Worm (Caenorhabditis elegans): ENCODE measurements around the gene xol-1.

xol-1 gene

ce11 chrX:8078374-8078773, 37.3 kb downstream of the xol-1 start:
- no peak for TF ChIP-seq K02D7.2 (tag; optimal IDR thresholded peaks at IDR 0.05)
- no peak for TF ChIP-seq gmeb-2 (tag; optimal IDR thresholded peaks at IDR 0.05)
- TF ChIP-seq fax-1 (tag; optimal IDR thresholded peaks at IDR 0.05): no peak
- no peak for TF ChIP-seq mec-3 (tag; optimal IDR thresholded peaks at IDR 0.05; ENCODE audit: borderline replicate concordance)
- TF ChIP-seq fkh-10 (GFP tag; optimal IDR thresholded peaks at IDR 0.05): no peak
- TF ChIP-seq tbx-7 (tag; optimal IDR thresholded peaks at IDR 0.05): no peak
- no peak for TF ChIP-seq npax-4 (tag; optimal IDR thresholded peaks at IDR 0.05)
- TF ChIP-seq ceh-24 (tag; optimal IDR thresholded peaks at IDR 0.05): no peak
- no peak for TF ChIP-seq dmd-4 (tag; optimal IDR thresholded peaks at IDR 0.05; ENCODE audit: borderline replicate concordance)
- no peak for TF ChIP-seq hlh-30 (tag; optimal IDR thresholded peaks at IDR 0.05; ENCODE audit: insufficient read depth)
- no peak for TF ChIP-seq ceh-31 (tag; optimal IDR thresholded peaks at IDR 0.05)
- no peak for TF ChIP-seq pha-4 (tag; optimal IDR thresholded peaks at IDR 0.05)
- TF ChIP-seq tbx-2 (tag; optimal IDR thresholded peaks at IDR 0.05): no peak
- TF ChIP-seq T23F11.4 (GFP tag; optimal IDR thresholded peaks at IDR 0.05): no peak
- no peak for TF ChIP-seq lim-6 (tag; optimal IDR thresholded peaks at IDR 0.05)
- no peak for TF ChIP-seq syd-9 (tag; optimal IDR thresholded peaks at IDR 0.05)
- no peak for TF ChIP-seq ceh-18 (tag; optimal IDR thresholded peaks at IDR 0.05)
- TF ChIP-seq nhr-11 (tag; optimal IDR thresholded peaks at IDR 0.05): no peak

ce11 chrX:8078899-8079298, 37.8 kb downstream of the xol-1 start:
- no peak for TF ChIP-seq C08G9.2 (tag; optimal IDR thresholded peaks at IDR 0.05)
- TF ChIP-seq lim-6 (tag; optimal IDR thresholded peaks at IDR 0.05): no peak
- no peak for TF ChIP-seq hlh-13 (GFP tag; optimal IDR thresholded peaks at IDR 0.05)
- no peak for TF ChIP-seq ceh-2 (tag; optimal IDR thresholded peaks at IDR 0.05)
- no peak for TF ChIP-seq odd-2 (tag; optimal IDR thresholded peaks at IDR 0.05)

ce11 chrX:8082703-8083102, 41.6 kb downstream of the xol-1 start:
- no peak for TF ChIP-seq npax-4 (tag; optimal IDR thresholded peaks at IDR 0.05)
- no peak for TF ChIP-seq sdc-2 (tag; optimal IDR thresholded peaks at IDR 0.05)
- no peak for TF ChIP-seq gmeb-2 (tag; optimal IDR thresholded peaks at IDR 0.05)
- no peak for TF ChIP-seq ets-4 (tag; optimal IDR thresholded peaks at IDR 0.05)
- TF ChIP-seq pros-1 (tag; optimal IDR thresholded peaks at IDR 0.05): no peak
- TF ChIP-seq hlh-15 (tag; optimal IDR thresholded peaks at IDR 0.05): no peak
- no peak for TF ChIP-seq K02D7.2 (tag; optimal IDR thresholded peaks at IDR 0.05)
- TF ChIP-seq che-1 (tag; optimal IDR thresholded peaks at IDR 0.05): no peak
- TF ChIP-seq nfya-1 (tag; optimal IDR thresholded peaks at IDR 0.05): no peak
- no peak for TF ChIP-seq T23F11.4 (GFP tag; optimal IDR thresholded peaks at IDR 0.05)
- TF ChIP-seq pat-9 (tag; optimal IDR thresholded peaks at IDR 0.05): no peak
- no peak for TF ChIP-seq nhr-11 (tag; optimal IDR thresholded peaks at IDR 0.05)
- TF ChIP-seq tbx-7 (tag; optimal IDR thresholded peaks at IDR 0.05): no peak
- TF ChIP-seq sox-2 (GFP tag; IDR thresholded peaks at IDR 0.05): no peak
- TF ChIP-seq pax-1 (tag; optimal IDR thresholded peaks at IDR 0.05): no peak
- TF ChIP-seq Y22D7AL.16 (tag; optimal IDR thresholded peaks at IDR 0.05): no peak
- no peak for TF ChIP-seq fkh-6 (tag; optimal IDR thresholded peaks at IDR 0.05)
- no peak for TF ChIP-seq pha-2 (tag; optimal IDR thresholded peaks at IDR 0.05)
- no peak for TF ChIP-seq fkh-10 (GFP tag; optimal IDR thresholded peaks at IDR 0.05)

- no peak for TF ChIP-seq lim-6 (tag; optimal IDR thresholded peaks at IDR 0.05)
- no peak for TF ChIP-seq ceh-34 (tag; optimal IDR thresholded peaks at IDR 0.05)
- TF ChIP-seq ceh-19 (GFP tag; optimal IDR thresholded peaks at IDR 0.05): no peak
- no peak for TF ChIP-seq syd-9 (tag; optimal IDR thresholded peaks at IDR 0.05)
- TF ChIP-seq ceh-48 (tag; optimal IDR thresholded peaks at IDR 0.05): no peak
- TF ChIP-seq nhr-11 (tag; optimal IDR thresholded peaks at IDR 0.05): no peak
- no peak for TF ChIP-seq ceh-9 (tag; optimal IDR thresholded peaks at IDR 0.05)
- TF ChIP-seq ceh-2 (tag; optimal IDR thresholded peaks at IDR 0.05): no peak
- TF ChIP-seq npax-4 (tag; optimal IDR thresholded peaks at IDR 0.05): no peak
- no peak for TF ChIP-seq mec-3 (tag; optimal IDR thresholded peaks at IDR 0.05; ENCODE audit: borderline replicate concordance)
- TF ChIP-seq eyg-1 (tag; optimal IDR thresholded peaks at IDR 0.05): no peak
- no peak for TF ChIP-seq ceh-18 (tag; optimal IDR thresholded peaks at IDR 0.05)
- TF ChIP-seq elt-2 (tag; optimal IDR thresholded peaks at IDR 0.05): no peak
- TF ChIP-seq hlh-30 (tag; optimal IDR thresholded peaks at IDR 0.05; ENCODE audit: insufficient read depth): no peak
- TF ChIP-seq odd-2 (tag; optimal IDR thresholded peaks at IDR 0.05): no peak
- no peak for TF ChIP-seq hlh-6 (tag; optimal IDR thresholded peaks at IDR 0.05)
- TF ChIP-seq K09A11.1 (tag; optimal IDR thresholded peaks at IDR 0.05; ENCODE audit: insufficient read depth): no peak
Measured at ce11 chrX:8083330-8083729, 42.2 kb downstream of the xol-1 start.
